Worm (Caenorhabditis elegans) whole organism, L4/young adult: ENCODE results near the gene ncx-3.

Experiments
- W03F9.2 ChIP-seq: fragments of 150-350 bp; optimal IDR thresholded peaks from 2 replicates; lab custom pipeline; 2014; ENCODE audit warnings: missing biosample characterization, missing genetic modification characterization
- dao-5 ChIP-seq: sonication (generic microtip); optimal IDR thresholded peaks from 2 replicates; lab custom pipeline; 2016; ENCODE audit warnings: missing genotype, missing genetic modification characterization, moderate library complexity, missing compliant biosample characterization
- him-1 ChIP-seq: sonication (generic microtip); optimal IDR thresholded peaks from 2 replicates; lab custom pipeline; 2016; ENCODE audit warnings: missing genotype, missing genetic modification reagents, missing genetic modification characterization, missing compliant biosample characterization

DNA sequence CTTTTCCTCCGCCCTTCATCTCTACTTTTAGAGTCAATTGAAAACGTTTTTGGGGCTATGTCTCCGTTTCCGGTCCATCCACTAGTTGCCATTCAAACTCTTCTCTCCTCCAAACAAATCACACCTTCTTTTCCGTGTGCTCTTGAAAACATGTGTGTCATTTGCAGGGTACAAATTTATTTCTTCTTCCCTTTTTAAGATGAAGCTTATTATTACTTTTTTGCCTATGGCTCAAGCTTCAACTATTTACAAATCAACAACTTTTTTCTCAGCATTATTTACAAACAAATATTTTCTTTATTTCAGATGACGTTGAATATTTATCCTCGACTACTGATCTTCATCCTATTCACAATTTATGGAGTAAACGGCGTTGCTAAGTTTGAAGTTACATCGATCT, 28.0 kb downstream of the ncx-3 start, which contains the start of gene T25B9.3:
- TF ChIP-seq W03F9.2 (tag; lab: Kevin White, UChicago) (no peak), him-1 (tag; lab: Kevin White, UChicago) (no peak), dao-5 (tag; lab: Kevin White, UChicago) (no peak)
